Worm (Caenorhabditis elegans): ENCODE measurements around the gene cku-80.

DNA sequence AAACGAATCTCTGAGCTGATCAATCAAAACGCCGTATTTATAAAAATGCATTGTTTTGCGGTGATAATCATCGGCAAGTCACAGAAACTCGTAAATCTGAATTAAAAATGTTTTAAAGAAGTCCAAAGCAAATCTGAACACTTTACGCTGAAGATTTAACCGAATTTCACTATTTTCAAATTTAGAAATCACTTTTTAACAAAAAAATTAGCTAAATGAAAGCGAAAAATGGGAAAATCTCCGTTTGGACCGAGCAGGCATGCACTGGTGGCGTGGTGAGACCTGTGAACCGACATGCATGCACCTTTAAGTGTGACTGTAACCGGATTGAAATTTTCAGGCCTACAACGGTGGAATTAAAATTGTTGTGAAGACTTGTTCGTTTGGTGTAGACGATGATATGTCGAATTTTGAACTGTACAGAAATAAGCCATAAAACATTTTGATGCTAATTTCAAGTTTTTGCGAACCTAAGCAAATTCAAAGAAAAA lies 19.9 kb downstream of the cku-80 start, which contains the start of gene C28A5.2:
- no peak for TF ChIP-seq pha-4 (tag; optimal IDR thresholded peaks at IDR 0.05)
- no peak for TF ChIP-seq pqm-1 (tag; optimal IDR thresholded peaks at IDR 0.05)
- TF ChIP-seq K02D7.2 (tag; optimal IDR thresholded peaks at IDR 0.05), result no peak
- no peak for TF ChIP-seq dmd-4 (tag; optimal IDR thresholded peaks at IDR 0.05; ENCODE audit: borderline replicate concordance)
- TF ChIP-seq pros-1 (tag; optimal IDR thresholded peaks at IDR 0.05), result no peak
- TF ChIP-seq elt-2 (tag; optimal IDR thresholded peaks at IDR 0.05), result no peak

Data from whole organism, late embryonic.